Worm (Caenorhabditis elegans): ENCODE data around the gene M163.7.

- TF ChIP-seq ama-1 (optimal IDR thresholded peaks at IDR 0.05) (no peak), ceh-13 (GFP tag; optimal IDR thresholded peaks at IDR 0.05) (no peak), F13C5.2 (tag; optimal IDR thresholded peaks at IDR 0.05) (no peak), tra-4 (tag; optimal IDR thresholded peaks at IDR 0.05) (no peak), ets-7 (tag; optimal IDR thresholded peaks at IDR 0.05) (no peak), hmbx-1 (tag; optimal IDR thresholded peaks at IDR 0.05) (no peak), pes-1 (GFP tag; IDR thresholded peaks at IDR 0.05) (no peak), hmg-4 (GFP tag; optimal IDR thresholded peaks at IDR 0.05) (no peak), flt-1 (GFP tag; IDR thresholded peaks at IDR 0.05) (no peak)
Observed at ce11 chrX:14507992-14508391, 43.4 kb downstream of the M163.7 start.

Measured in whole organism, early embryonic.